Worm (Caenorhabditis elegans): ENCODE results near the gene F14H8.4.

- TF ChIP-seq mes-2 (tag; optimal IDR thresholded peaks at IDR 0.05; ENCODE audit: poor library complexity, severe bottlenecking) = no peak
- no peak for TF ChIP-seq zag-1 (tag; optimal IDR thresholded peaks at IDR 0.05)
- no peak for TF ChIP-seq ceh-32 (tag; optimal IDR thresholded peaks at IDR 0.05; ENCODE audit: poor library complexity)
- no peak for TF ChIP-seq pha-4 (GFP tag; IDR thresholded peaks at IDR 0.05)
- no peak for TF ChIP-seq pha-4 (tag; optimal IDR thresholded peaks at IDR 0.05)
- TF ChIP-seq nhr-28 (tag; optimal IDR thresholded peaks at IDR 0.05) = no peak
- TF ChIP-seq dpl-1 (GFP tag; optimal IDR thresholded peaks at IDR 0.05) = no peak
- no peak for TF ChIP-seq dmd-8 (GFP tag; IDR thresholded peaks at IDR 0.05)
- TF ChIP-seq tag-97 (GFP tag; IDR thresholded peaks at IDR 0.05) = no peak
- TF ChIP-seq lin-15B (tag; optimal IDR thresholded peaks at IDR 0.05) = no peak
- no peak for TF ChIP-seq nhr-48 (tag; optimal IDR thresholded peaks at IDR 0.05)
- TF ChIP-seq lin-13 (GFP tag; optimal IDR thresholded peaks at IDR 0.05) = no peak
- no peak for TF ChIP-seq ZK546.5 (tag; optimal IDR thresholded peaks at IDR 0.05)
Observed at ce11 chrV:15068378-15068777, 44.7 kb downstream of the F14H8.4 start, which contains the start of gene dnj-3.

Data from whole organism, L4 larva.